Fruit fly (Drosophila melanogaster) whole organism, embryonic: ENCODE measurements around the gene CG17472.

Source experiments
- CG10321 ChIP-seq: fragments of 200-800 bp; sonication (Bioruptor generic); IDR thresholded peaks from 2 replicates; pipeline ENCODE4 v1.3.6; 2022; ENCODE audit warnings: missing biosample characterization, missing genetic modification characterization
- CG12071 ChIP-seq: fragments of 200-800 bp; sonication (Bioruptor generic); optimal IDR thresholded peaks from 3 replicates; lab custom pipeline; 2018; ENCODE audit warnings: missing biosample characterization, mild to moderate bottlenecking, missing genetic modification characterization
- CG14014 ChIP-seq: fragments of 200-800 bp; sonication (Bioruptor generic); IDR thresholded peaks from 2 replicates; pipeline ENCODE4 v1.3.6; 2022; ENCODE audit warnings: missing biosample characterization, missing genetic modification characterization
- CG15514 ChIP-seq: fragments of 200-800 bp; sonication (Bioruptor generic); optimal IDR thresholded peaks from 3 replicates; lab custom pipeline; 2017; ENCODE audit warnings: missing biosample characterization, missing genetic modification characterization, mild to moderate bottlenecking, moderate library complexity, missing genetic modification reagents
- CG17328 ChIP-seq: fragments of 200-800 bp; sonication (Bioruptor generic); IDR thresholded peaks from 2 replicates; pipeline ENCODE4 v1.3.6; 2022; ENCODE audit warnings: missing biosample characterization, missing genetic modification characterization
- CG17385 ChIP-seq: fragments of 200-800 bp; sonication (Bioruptor generic); optimal IDR thresholded peaks from 3 replicates; lab custom pipeline; 2018; ENCODE audit warnings: missing biosample characterization, mild to moderate bottlenecking, missing genetic modification characterization
- CG18011 ChIP-seq: fragments of 200-800 bp; sonication (Bioruptor generic); optimal IDR thresholded peaks from 2 replicates; lab custom pipeline; 2017; ENCODE audit warnings: missing biosample characterization, missing genetic modification characterization, mild to moderate bottlenecking, moderate library complexity, missing genotype
- CG18599 ChIP-seq: fragments of 200-800 bp; sonication (Bioruptor generic); optimal IDR thresholded peaks from 3 replicates; lab custom pipeline; 2017; ENCODE audit warnings: missing biosample characterization, missing genetic modification characterization, mild to moderate bottlenecking, moderate library complexity, missing genetic modification reagents
- CG18764 ChIP-seq: fragments of 200-800 bp; sonication (Bioruptor generic); optimal IDR thresholded peaks from 3 replicates; lab custom pipeline; 2016; ENCODE audit warnings: missing biosample characterization, missing genetic modification characterization
- CG32772 ChIP-seq: fragments of 200-800 bp; sonication (Bioruptor generic); IDR thresholded peaks from 2 replicates; pipeline ENCODE4 v1.3.6; 2022; ENCODE audit warnings: missing biosample characterization, missing genetic modification characterization
- CG34224 ChIP-seq: fragments of 200-800 bp; sonication (Bioruptor generic); IDR thresholded peaks from 3 replicates; pipeline ENCODE4 v1.3.6; 2022; ENCODE audit warnings: missing biosample characterization, missing genetic modification characterization; ENCODE audit not compliant: partially characterized antibody
- CG5245 ChIP-seq: fragments of 200-800 bp; sonication (Bioruptor generic); optimal IDR thresholded peaks from 3 replicates; lab custom pipeline; 2016; ENCODE audit warnings: missing biosample characterization, missing genetic modification characterization
- CG7357 ChIP-seq: fragments of 200-800 bp; sonication (Bioruptor generic); IDR thresholded peaks from 3 replicates; pipeline ENCODE4 v1.3.6; 2022; ENCODE audit warnings: missing biosample characterization, missing genetic modification characterization
- CG7786 ChIP-seq: fragments of 200-800 bp; sonication (Bioruptor generic); optimal IDR thresholded peaks from 2 replicates; lab custom pipeline; 2016; ENCODE audit warnings: missing biosample characterization, missing genetic modification characterization
- D19B ChIP-seq: fragments of 200-800 bp; sonication (Bioruptor generic); optimal IDR thresholded peaks from 2 replicates; lab custom pipeline; 2017; ENCODE audit warnings: missing biosample characterization, mild to moderate bottlenecking, missing genetic modification characterization
- Dfd ChIP-seq, 2 experiments: fragments of >200 bp; optimal IDR thresholded peaks; 2 replicates each; lab custom pipeline; 2017; ENCODE audit warnings: missing biosample characterization in 2 of 2, missing genetic modification characterization in 2 of 2
- Dref ChIP-seq: fragments of 200-800 bp; sonication (Bioruptor generic); IDR thresholded peaks from 2 replicates; pipeline ENCODE4 v1.3.6; 2022; ENCODE audit warnings: missing biosample characterization, missing genetic modification characterization
- Eip74EF ChIP-seq, 2 experiments: fragments of 200-800 bp in 1 of 2; fragments of >200 bp in 1 of 2; sonication (Bioruptor generic) in 1 of 2; optimal IDR thresholded peaks; 2 replicates each; lab custom pipeline; 2017 to 2019; ENCODE audit warnings: missing biosample characterization in 2 of 2, missing genetic modification characterization in 2 of 2, mild to moderate bottlenecking in 1 of 2, moderate library complexity in 1 of 2
- Elba2 ChIP-seq: fragments of 200-800 bp; sonication (Bioruptor generic); optimal IDR thresholded peaks from 3 replicates; lab custom pipeline; 2016; ENCODE audit warnings: missing biosample characterization, missing genetic modification characterization
- HLH54F ChIP-seq: fragments of 200-800 bp; sonication (Bioruptor generic); optimal IDR thresholded peaks from 3 replicates; lab custom pipeline; 2016; ENCODE audit warnings: missing biosample characterization, missing genetic modification characterization
- HLHmδ ChIP-seq: fragments of 200-800 bp; sonication (Bioruptor generic); optimal IDR thresholded peaks from 2 replicates; lab custom pipeline; 2018; ENCODE audit warnings: missing biosample characterization, mild to moderate bottlenecking, missing genetic modification characterization, moderate library complexity
- HmgD ChIP-seq: fragments of 200-800 bp; sonication (Bioruptor generic); optimal IDR thresholded peaks from 3 replicates; lab custom pipeline; 2016; ENCODE audit warnings: missing biosample characterization, missing genetic modification characterization
- Hr39 ChIP-seq: fragments of >200 bp; optimal IDR thresholded peaks from 2 replicates; lab custom pipeline; 2017
- Lhr ChIP-seq: fragments of 200-800 bp; sonication (Bioruptor generic); optimal IDR thresholded peaks from 3 replicates; lab custom pipeline; 2017; ENCODE audit warnings: mild to moderate bottlenecking, missing biosample characterization, missing genetic modification reagents, missing genetic modification characterization
- MBD-R2 ChIP-seq: fragments of 200-800 bp; sonication (Bioruptor generic); IDR thresholded peaks from 2 replicates; pipeline ENCODE4 v1.3.6; 2022; ENCODE audit warnings: missing biosample characterization, missing genetic modification characterization
- MTF-1 ChIP-seq: fragments of 200-800 bp; sonication (Bioruptor generic); optimal IDR thresholded peaks from 2 replicates; lab custom pipeline; 2018; ENCODE audit warnings: missing biosample characterization, mild to moderate bottlenecking, missing genetic modification characterization, borderline replicate concordance
- NFAT ChIP-seq: fragments of 200-800 bp; sonication (Bioruptor generic); IDR thresholded peaks from 2 replicates; pipeline ENCODE4 v1.3.6; 2022; ENCODE audit warnings: missing biosample characterization, missing genetic modification characterization
- Oli ChIP-seq: fragments of 200-800 bp; sonication (Bioruptor generic); optimal IDR thresholded peaks from 2 replicates; lab custom pipeline; 2018; ENCODE audit warnings: missing biosample characterization, mild to moderate bottlenecking, missing genetic modification characterization, moderate library complexity
- YL-1 ChIP-seq: fragments of 200-800 bp; sonication (Bioruptor generic); optimal IDR thresholded peaks from 3 replicates; lab custom pipeline; 2017; ENCODE audit warnings: missing biosample characterization, mild to moderate bottlenecking, missing genetic modification characterization
- amos ChIP-seq: fragments of 200-800 bp; sonication (Bioruptor generic); IDR thresholded peaks from 2 replicates; pipeline ENCODE4 v1.3.6; 2022; ENCODE audit warnings: missing biosample characterization, missing genetic modification characterization; ENCODE audit not compliant: partially characterized antibody
- cas ChIP-seq: fragments of 200-800 bp; sonication (Bioruptor generic); IDR thresholded peaks from 2 replicates; pipeline ENCODE4 v1.3.6; 2022; ENCODE audit warnings: missing biosample characterization, missing genetic modification characterization
- chn ChIP-seq: fragments of 200-800 bp; sonication (Bioruptor generic); optimal IDR thresholded peaks from 2 replicates; lab custom pipeline; 2016; ENCODE audit warnings: missing biosample characterization, missing genetic modification characterization
- dmrt11E ChIP-seq: fragments of 200-800 bp; sonication (Bioruptor generic); optimal IDR thresholded peaks from 3 replicates; lab custom pipeline; 2018; ENCODE audit warnings: missing biosample characterization, mild to moderate bottlenecking, missing genetic modification characterization, moderate library complexity
- ems ChIP-seq: fragments of 200-800 bp; sonication (Bioruptor generic); optimal IDR thresholded peaks from 3 replicates; lab custom pipeline; 2016; ENCODE audit warnings: missing biosample characterization, missing genetic modification characterization
- knrl ChIP-seq: fragments of 200-800 bp; sonication (Bioruptor generic); IDR thresholded peaks from 3 replicates; pipeline ENCODE4 v1.3.6; 2022; ENCODE audit warnings: missing biosample characterization, missing genetic modification characterization; ENCODE audit not compliant: partially characterized antibody
- lilli ChIP-seq: fragments of 200-800 bp; sonication (Bioruptor generic); optimal IDR thresholded peaks from 3 replicates; lab custom pipeline; 2016; ENCODE audit warnings: missing biosample characterization, missing genetic modification characterization
- maf-S ChIP-seq: fragments of 200-800 bp; sonication (Bioruptor generic); optimal IDR thresholded peaks from 2 replicates; lab custom pipeline; 2016; ENCODE audit warnings: missing biosample characterization, missing genetic modification characterization
- mam ChIP-seq: fragments of 200-800 bp; sonication (Bioruptor generic); optimal IDR thresholded peaks from 3 replicates; lab custom pipeline; 2016; ENCODE audit warnings: missing biosample characterization, missing genetic modification characterization
- nmo ChIP-seq: fragments of 200-800 bp; sonication (Bioruptor generic); optimal IDR thresholded peaks from 2 replicates; lab custom pipeline; 2018; ENCODE audit warnings: missing biosample characterization, mild to moderate bottlenecking, missing genetic modification characterization, moderate library complexity
- onecut ChIP-seq: fragments of 200-800 bp; sonication (Bioruptor generic); IDR thresholded peaks from 2 replicates; pipeline ENCODE4 v1.3.6; 2022; ENCODE audit warnings: missing biosample characterization, missing genetic modification characterization
- pum ChIP-seq: fragments of 200-800 bp; sonication (Bioruptor generic); optimal IDR thresholded peaks from 2 replicates; lab custom pipeline; 2016; ENCODE audit warnings: missing biosample characterization, missing genetic modification characterization
- ranshi ChIP-seq: fragments of 200-800 bp; sonication (Bioruptor generic); IDR thresholded peaks from 2 replicates; pipeline ENCODE4 v1.3.6; 2022; ENCODE audit warnings: missing biosample characterization, missing genetic modification characterization
- sim ChIP-seq: fragments of 200-800 bp; sonication (Bioruptor generic); IDR thresholded peaks from 2 replicates; pipeline ENCODE4 v1.3.6; 2022; ENCODE audit warnings: missing biosample characterization, missing genetic modification characterization
- slou ChIP-seq: fragments of 200-800 bp; sonication (Bioruptor generic); optimal IDR thresholded peaks from 3 replicates; lab custom pipeline; 2016; ENCODE audit warnings: missing biosample characterization, missing genetic modification characterization
- tap ChIP-seq: fragments of 200-800 bp; optimal IDR thresholded peaks from 3 replicates; lab custom pipeline; 2019; ENCODE audit warnings: missing biosample characterization, mild to moderate bottlenecking, missing genetic modification characterization, moderate library complexity
- twi ChIP-seq: fragments of 200-800 bp; optimal IDR thresholded peaks from 2 replicates; lab custom pipeline; 2019; ENCODE audit warnings: missing biosample characterization, mild to moderate bottlenecking, missing genetic modification characterization, moderate library complexity

CG17472 gene

DNA sequence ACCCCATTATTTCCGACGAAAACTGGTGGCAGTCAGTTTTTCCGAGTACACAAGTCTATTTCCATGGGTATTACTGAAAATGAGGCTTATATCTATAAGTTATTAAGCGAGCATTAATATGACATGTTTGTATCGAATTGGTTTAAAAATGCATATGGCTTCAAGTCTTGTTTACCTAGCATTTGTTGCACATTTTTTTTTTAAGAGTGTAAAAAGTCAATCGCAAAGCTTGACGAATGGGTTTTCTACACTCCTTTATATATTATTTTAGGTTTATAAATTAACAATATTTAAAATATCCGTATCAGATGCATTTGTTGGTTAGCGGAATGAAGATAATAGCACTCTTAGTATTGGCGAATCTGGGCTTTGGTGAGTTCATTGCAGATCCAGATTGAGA lies 5.5 kb downstream of the CG17472 start, which contains the start of gene CG31680:
Gene CG31680 (plus strand): TSS at position 301 of the 400 bp plus-strand sequence.
- TF ChIP-seq Dfd (GFP tag; optimal IDR thresholded peaks at IDR 0.05; lab: Kevin White, UChicago): no peak

DNA sequence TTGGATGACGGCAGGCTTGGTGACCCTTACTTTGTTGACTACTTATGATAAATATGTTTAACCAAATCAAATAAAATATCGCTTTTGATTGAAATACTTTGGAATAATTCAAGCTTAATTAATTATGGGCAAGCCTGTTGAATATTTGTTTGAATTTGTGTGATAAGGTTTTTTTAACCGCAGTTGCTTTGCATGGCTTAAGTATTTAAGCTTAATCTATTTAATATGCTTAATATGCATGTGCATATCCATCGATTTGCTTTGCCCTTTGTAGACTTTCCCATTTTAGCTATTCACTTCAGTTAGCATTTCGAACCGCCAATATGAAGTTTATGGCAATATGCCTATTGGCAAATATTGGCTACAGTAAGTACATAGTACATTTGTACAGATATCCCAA lies 6.3 kb downstream of the CG17472 start, which contains the start of gene Sfp38D:
Gene Sfp38D (plus strand): TSS at position 301 of the 400 bp plus-strand sequence.
- TF ChIP-seq CG18599 (no peak), Elba2 (GFP tag; lab: Kevin White, UChicago) (peak; percentile 38), chn (GFP tag; lab: Kevin White, UChicago) (no peak)

dm6 chr2L:20643144-20643543 lies 8.8 kb downstream of the CG17472 start, which contains the start of gene CG17470:
Gene CG17470 (minus strand): TSS chr2L:20643244.
- TF ChIP-seq HmgD (GFP tag; lab: Kevin White, UChicago) (no peak), slou (GFP tag; lab: Kevin White, UChicago) (no peak), CG18011 (GFP tag; lab: Kevin White, UChicago) (no peak), amos (no peak), ems (GFP tag; lab: Kevin White, UChicago) (no peak), knrl (GFP tag; lab: Robert Waterston, UW) (no peak), Lhr (GFP tag; lab: Kevin White, UChicago) (no peak), NFAT (GFP tag; lab: Robert Waterston, UW) (no peak), pum (GFP tag; lab: Kevin White, UChicago) (no peak), lilli (no peak), tap (no peak), Dref (GFP tag; lab: Robert Waterston, UW) (no peak), ranshi (GFP tag; lab: Robert Waterston, UW) (no peak), Eip74EF (GFP tag; optimal IDR thresholded peaks at IDR 0.05; lab: Kevin White, UChicago) (no peak), CG32772 (no peak), CG14014 (GFP tag; lab: Robert Waterston, UW) (no peak), dmrt11E (tag; lab: Kevin White, UChicago) (no peak), CG7786 (GFP tag; lab: Kevin White, UChicago) (no peak), nmo (GFP tag; lab: Kevin White, UChicago) (no peak)

dm6 chr2L:20645394-20645869 lies 11.1 kb downstream of the CG17472 start, which contains the start of the genes phr6-4 and CG2608:
Gene phr6-4 (minus strand): TSS chr2L:20645791.
Gene CG2608 (plus strand): TSS chr2L:20645822.
- TF ChIP-seq MBD-R2 (GFP tag; lab: Robert Waterston, UW): peak; percentile 64
- TF ChIP-seq mam (GFP tag; lab: Kevin White, UChicago): peak; percentile 91
- TF ChIP-seq YL-1: peak; percentile 78
- TF ChIP-seq onecut (GFP tag; lab: Robert Waterston, UW): peak; percentile 81
- TF ChIP-seq Oli (tag; lab: Kevin White, UChicago): peak; percentile 94
- TF ChIP-seq sim: no peak
- peak; percentile 80 for TF ChIP-seq maf-S (GFP tag; lab: Kevin White, UChicago)
- TF ChIP-seq CG17328 (GFP tag; lab: Robert Waterston, UW): peak; percentile 76
- TF ChIP-seq D19B (GFP tag; lab: Kevin White, UChicago): peak; percentile 84
- no peak for TF ChIP-seq Hr39 (lab: Kevin White, UChicago)
- TF ChIP-seq HmgD (GFP tag; lab: Kevin White, UChicago): peak; percentile 60
- peak; percentile 91 for TF ChIP-seq twi
- TF ChIP-seq MTF-1 (GFP tag; lab: Kevin White, UChicago): peak; percentile 56
- TF ChIP-seq CG18764 (GFP tag; lab: Kevin White, UChicago): peak; percentile 91
- TF ChIP-seq NFAT (GFP tag; lab: Robert Waterston, UW): peak; percentile 83
- peak; percentile 72 for TF ChIP-seq cas (GFP tag; lab: Robert Waterston, UW)
- peak; percentile 56; the same call in 1 of the 2 replicates for TF ChIP-seq CG10321 (GFP tag; lab: Robert Waterston, UW)
- peak; percentile 85 for TF ChIP-seq CG12071 (GFP tag; lab: Kevin White, UChicago)
- TF ChIP-seq HLHmδ (GFP tag; lab: Kevin White, UChicago): no peak
- TF ChIP-seq CG5245 (GFP tag; lab: Kevin White, UChicago): peak; percentile 88
- peak; percentile 89 for TF ChIP-seq CG17385 (GFP tag; lab: Kevin White, UChicago)
- peak; percentile 91 for TF ChIP-seq HLH54F
- TF ChIP-seq CG7357 (GFP tag; lab: Robert Waterston, UW): peak; percentile 82
- peak; percentile 87 for TF ChIP-seq CG15514 (GFP tag; lab: Kevin White, UChicago)
- no peak for TF ChIP-seq CG34224
